Fruit fly (Drosophila melanogaster) whole organism, pupa: ENCODE data around the gene unc-4.

ENCODE experiments used
- CG13204 ChIP-seq: fragments of 200-800 bp; sonication (Bioruptor generic); optimal IDR thresholded peaks from 2 replicates; lab custom pipeline; 2018; ENCODE audit warnings: missing biosample characterization, mild to moderate bottlenecking, missing genetic modification characterization, moderate library complexity
- CG15710 ChIP-seq: fragments of 200-800 bp; sonication (Bioruptor generic); optimal IDR thresholded peaks from 2 replicates; lab custom pipeline; 2018; ENCODE audit warnings: missing biosample characterization, mild to moderate bottlenecking, missing genetic modification characterization, moderate library complexity
- CG17806 ChIP-seq: fragments of 200-800 bp; sonication (Bioruptor generic); optimal IDR thresholded peaks from 2 replicates; lab custom pipeline; 2018; ENCODE audit warnings: missing biosample characterization, mild to moderate bottlenecking, missing genetic modification characterization, moderate library complexity
- CG32121 ChIP-seq: fragments of 200-800 bp; sonication (Bioruptor generic); IDR thresholded peaks from 2 replicates; pipeline ENCODE4 v1.3.6; 2022; ENCODE audit warnings: missing biosample characterization, missing genetic modification characterization
- CG34367 ChIP-seq: fragments of 200-800 bp; sonication (Bioruptor generic); optimal IDR thresholded peaks from 2 replicates; lab custom pipeline; 2018; ENCODE audit warnings: missing biosample characterization, mild to moderate bottlenecking, missing genetic modification characterization
- EcR ChIP-seq: fragments of 200-800 bp; sonication (Bioruptor generic); optimal IDR thresholded peaks from 3 replicates; lab custom pipeline; 2019; ENCODE audit warnings: missing biosample characterization, missing genetic modification characterization, mild to moderate bottlenecking, moderate library complexity, missing genetic modification reagents
- Pif1A ChIP-seq: fragments of 200-800 bp; sonication (Bioruptor generic); optimal IDR thresholded peaks from 3 replicates; lab custom pipeline; 2016; ENCODE audit warnings: missing biosample characterization, missing genetic modification characterization
- fd96Ca ChIP-seq: fragments of 200-800 bp; sonication (Bioruptor generic); IDR thresholded peaks from 3 replicates; pipeline ENCODE4 v1.3.6; 2022; ENCODE audit warnings: missing biosample characterization, missing genetic modification characterization
- gl ChIP-seq: fragments of 200-800 bp; sonication (Bioruptor generic); optimal IDR thresholded peaks from 2 replicates; lab custom pipeline; 2018; ENCODE audit warnings: missing biosample characterization, mild to moderate bottlenecking, missing genetic modification characterization
- rn ChIP-seq: fragments of 200-800 bp; sonication (Bioruptor generic); IDR thresholded peaks from 2 replicates; pipeline ENCODE4 v1.3.6; 2022; ENCODE audit warnings: missing biosample characterization, missing genetic modification characterization

dm6 chrX:17741019-17741863 is 27.1 kb upstream of the unc-4 start:
- TF ChIP-seq CG13204: no peak
- no peak for TF ChIP-seq Pif1A
- no peak for TF ChIP-seq EcR (GFP tag; lab: Kevin White, UChicago)
- TF ChIP-seq gl (tag; lab: Kevin White, UChicago): no peak
- no peak for TF ChIP-seq CG15710 (tag; lab: Kevin White, UChicago)
- TF ChIP-seq CG32121 (GFP tag; lab: Robert Waterston, UW): no peak
- TF ChIP-seq CG17806 (tag; lab: Kevin White, UChicago): no peak
- TF ChIP-seq fd96Ca: no peak
- no peak for TF ChIP-seq CG34367 (tag; lab: Kevin White, UChicago)
- no peak for TF ChIP-seq rn
